Fruit fly (Drosophila melanogaster): ENCODE measurements around the gene ImpE3.

dm6 chr3R:8001074-8001669, 28.2 kb downstream of the ImpE3 start, which contains the start of the genes Kmn2 and CG2698:
- TF ChIP-seq usp (GFP tag; optimal IDR thresholded peaks at IDR 0.05) (no peak), psq (optimal IDR thresholded peaks at IDR 0.05) (no peak), CG8478 (optimal IDR thresholded peaks at IDR 0.05) (no peak)
